Worm (Caenorhabditis elegans) whole organism, L1 larva: ENCODE results near the gene F33H1.4.

Experiments used
- F16B12.6 ChIP-seq: fragments of 150-350 bp; optimal IDR thresholded peaks from 2 replicates; lab custom pipeline; 2014; ENCODE audit warnings: missing biosample characterization, missing genetic modification characterization
- aha-1 ChIP-seq: fragments of 150-350 bp; optimal IDR thresholded peaks from 2 replicates; lab custom pipeline; 2014; ENCODE audit warnings: missing biosample characterization, missing genetic modification characterization
- alr-1 ChIP-seq: fragments of 200-800 bp; sonication (Bioruptor generic); optimal IDR thresholded peaks from 2 replicates; lab custom pipeline; 2018; ENCODE audit warnings: borderline replicate concordance, mild to moderate bottlenecking, missing genetic modification characterization, missing compliant biosample characterization
- aly-2 ChIP-seq: fragments of 150-350 bp; optimal IDR thresholded peaks from 2 replicates; lab custom pipeline; 2014; ENCODE audit warnings: missing biosample characterization, missing genetic modification characterization
- dsc-1 ChIP-seq: sonication (generic microtip); optimal IDR thresholded peaks from 2 replicates; lab custom pipeline; 2016; ENCODE audit warnings: mild to moderate bottlenecking, missing genetic modification characterization, missing compliant biosample characterization
- efl-3 ChIP-seq: fragments of 200-800 bp; sonication (Bioruptor generic); optimal IDR thresholded peaks from 2 replicates; lab custom pipeline; 2018; ENCODE audit warnings: mild to moderate bottlenecking, missing genetic modification characterization, missing compliant biosample characterization
- egl-13 ChIP-seq: sonication (generic microtip); optimal IDR thresholded peaks from 2 replicates; lab custom pipeline; 2016; ENCODE audit warnings: missing genotype, missing genetic modification reagents, missing genetic modification characterization, missing compliant biosample characterization
- egl-27 ChIP-seq, 2 experiments: fragments of 150-350 bp in 1 of 2; sonication (generic microtip); optimal IDR thresholded peaks; 3 replicates each; lab custom pipeline; 2017 to 2018; ENCODE audit warnings: missing biosample characterization in 2 of 2, missing genetic modification characterization in 2 of 2, missing genetic modification reagents in 2 of 2
- elt-2 ChIP-seq: sonication (generic microtip); optimal IDR thresholded peaks from 2 replicates; lab custom pipeline; 2016; ENCODE audit warnings: missing genetic modification characterization, mild to moderate bottlenecking, inconsistent platforms, missing compliant biosample characterization, missing genetic modification reagents
- elt-3 ChIP-seq, 6 experiments: fragments of 150-350 bp in 1 of 6; sonication (generic microtip); optimal IDR thresholded peaks; 2 replicates each; lab custom pipeline; 2017 to 2018; ENCODE audit warnings: missing biosample characterization in 6 of 6, missing genetic modification characterization in 6 of 6, inconsistent platforms in 1 of 6
- fkh-10 ChIP-seq: sonication (generic microtip); optimal IDR thresholded peaks from 2 replicates; lab custom pipeline; 2017; ENCODE audit warnings: missing biosample characterization, missing genetic modification reagents, missing genetic modification characterization
- hlh-17 ChIP-seq: fragments of 200-800 bp; sonication (Bioruptor generic); optimal IDR thresholded peaks from 2 replicates; lab custom pipeline; 2018; ENCODE audit warnings: missing genetic modification characterization, mild to moderate bottlenecking, missing compliant biosample characterization, moderate library complexity, borderline replicate concordance
- hlh-4 ChIP-seq: sonication (generic microtip); optimal IDR thresholded peaks from 2 replicates; lab custom pipeline; 2016; ENCODE audit warnings: mild to moderate bottlenecking, missing genetic modification characterization, missing compliant biosample characterization
- isw-1 ChIP-seq: fragments of 200-800 bp; sonication (Bioruptor generic); IDR thresholded peaks from 2 replicates; pipeline ENCODE4 v1.3.6; 2022; ENCODE audit warnings: missing genetic modification characterization, missing compliant biosample characterization
- lin-13 ChIP-seq: fragments of 150-350 bp; optimal IDR thresholded peaks from 2 replicates; lab custom pipeline; 2014; ENCODE audit warnings: missing biosample characterization, missing genetic modification reagents, missing genetic modification characterization
- lin-14 ChIP-seq: fragments of 200-800 bp; sonication (Bioruptor generic); optimal IDR thresholded peaks from 2 replicates; lab custom pipeline; 2018; ENCODE audit warnings: mild to moderate bottlenecking, missing genetic modification characterization, moderate library complexity, missing compliant biosample characterization
- lin-15B ChIP-seq: fragments of 150-350 bp; sonication (generic microtip); optimal IDR thresholded peaks from 3 replicates; lab custom pipeline; 2014; ENCODE audit warnings: missing biosample characterization, missing genetic modification characterization
- lir-3 ChIP-seq: sonication (generic microtip); optimal IDR thresholded peaks from 2 replicates; lab custom pipeline; 2016; ENCODE audit warnings: mild to moderate bottlenecking, missing genetic modification characterization, moderate library complexity, missing compliant biosample characterization; ENCODE audit not compliant: poor library complexity
- lsy-2 ChIP-seq, 2 experiments: fragments of 150-350 bp; optimal IDR thresholded peaks; 2 replicates each; lab custom pipeline; 2014; ENCODE audit warnings: missing biosample characterization in 2 of 2, missing genetic modification characterization in 2 of 2
- mdl-1 ChIP-seq, 2 experiments: fragments of 150-350 bp; optimal IDR thresholded peaks; 2 replicates each; lab custom pipeline; 2014 to 2017; ENCODE audit warnings: missing biosample characterization in 2 of 2, missing genetic modification characterization in 2 of 2, inconsistent platforms in 1 of 2
- mef-2 ChIP-seq: fragments of 150-350 bp; optimal IDR thresholded peaks from 2 replicates; lab custom pipeline; 2014; ENCODE audit warnings: missing biosample characterization, missing genetic modification characterization
- mep-1 ChIP-seq: fragments of 150-350 bp; optimal IDR thresholded peaks from 2 replicates; lab custom pipeline; 2014; ENCODE audit warnings: missing biosample characterization, missing genetic modification characterization
- nhr-12 ChIP-seq: sonication (generic microtip); optimal IDR thresholded peaks from 2 replicates; lab custom pipeline; 2017; ENCODE audit warnings: missing biosample characterization, missing genetic modification characterization
- nhr-19 ChIP-seq: fragments of 200-800 bp; sonication (Bioruptor generic); conservative IDR thresholded peaks from 2 replicates; pipeline ENCODE4 v1.3.6; 2022; ENCODE audit warnings: missing genetic modification characterization, missing compliant biosample characterization
- nhr-237 ChIP-seq: fragments of 150-350 bp; optimal IDR thresholded peaks from 2 replicates; lab custom pipeline; 2014; ENCODE audit warnings: missing biosample characterization, missing genetic modification characterization
- pag-3 ChIP-seq: sonication (generic microtip); optimal IDR thresholded peaks from 2 replicates; lab custom pipeline; 2017; ENCODE audit warnings: missing genetic modification characterization, mild to moderate bottlenecking, missing compliant biosample characterization, antibody characterized with exemption, borderline replicate concordance; ENCODE audit not compliant: insufficient read depth
- pax-3 ChIP-seq: fragments of 200-800 bp; sonication (Bioruptor generic); optimal IDR thresholded peaks from 2 replicates; lab custom pipeline; 2018; ENCODE audit warnings: mild to moderate bottlenecking, missing genetic modification characterization, moderate library complexity, missing compliant biosample characterization
- rnt-1 ChIP-seq: sonication (generic microtip); optimal IDR thresholded peaks from 2 replicates; lab custom pipeline; 2016; ENCODE audit warnings: mild to moderate bottlenecking, missing genetic modification characterization, moderate library complexity, missing compliant biosample characterization
- snpc-4 ChIP-seq: fragments of 150-350 bp; optimal IDR thresholded peaks from 2 replicates; lab custom pipeline; 2014; ENCODE audit warnings: missing biosample characterization, missing genetic modification characterization
- snu-23 ChIP-seq: sonication (generic microtip); optimal IDR thresholded peaks from 2 replicates; lab custom pipeline; 2016; ENCODE audit warnings: missing genetic modification characterization, missing compliant biosample characterization
- sptf-1 ChIP-seq: fragments of 150-350 bp; optimal IDR thresholded peaks from 2 replicates; lab custom pipeline; 2014; ENCODE audit warnings: missing biosample characterization, missing genetic modification characterization
- tlp-1 ChIP-seq: fragments of 150-350 bp; optimal IDR thresholded peaks from 2 replicates; lab custom pipeline; 2014; ENCODE audit warnings: missing biosample characterization, missing genetic modification characterization
- unc-130 ChIP-seq: fragments of 150-350 bp; optimal IDR thresholded peaks from 2 replicates; lab custom pipeline; 2017; ENCODE audit warnings: missing biosample characterization, missing genetic modification characterization, inconsistent platforms
- unc-62 ChIP-seq: fragments of 150-350 bp; optimal IDR thresholded peaks from 2 replicates; lab custom pipeline; 2014; ENCODE audit warnings: missing biosample characterization, missing genetic modification reagents, missing genetic modification characterization
- unc-98 ChIP-seq: fragments of 200-800 bp; sonication (Bioruptor generic); IDR thresholded peaks from 2 replicates; pipeline ENCODE4 v1.3.6; 2022; ENCODE audit warnings: missing genetic modification characterization, missing compliant biosample characterization
- zag-1 ChIP-seq: fragments of 150-350 bp; optimal IDR thresholded peaks from 2 replicates; lab custom pipeline; 2014; ENCODE audit warnings: missing biosample characterization, missing genetic modification characterization
- zip-4 ChIP-seq: fragments of 200-800 bp; sonication (Bioruptor generic); optimal IDR thresholded peaks from 2 replicates; lab custom pipeline; 2018; ENCODE audit warnings: mild to moderate bottlenecking, missing genetic modification characterization, moderate library complexity, missing compliant biosample characterization
- ztf-11 ChIP-seq, 2 experiments: sonication (generic microtip); optimal IDR thresholded peaks; 2 replicates each; lab custom pipeline; 2016 to 2017; ENCODE audit warnings: missing genetic modification characterization in 2 of 2, missing biosample characterization in 1 of 2, missing compliant biosample characterization in 1 of 2
- ztf-4 ChIP-seq: fragments of 150-350 bp; optimal IDR thresholded peaks from 2 replicates; lab custom pipeline; 2014; ENCODE audit warnings: missing biosample characterization, missing genetic modification characterization

Gene F33H1.4

ce11 chrII:10197091-10197675 is 22.7 kb downstream of the F33H1.4 start, which contains the start of gene R05H5.3 (continued):
- TF ChIP-seq nhr-12 (no peak), F16B12.6 (tag; lab: Kevin White, UChicago) (no peak), aly-2 (tag; lab: Kevin White, UChicago) (no peak), hlh-4 (tag; lab: Kevin White, UChicago) (no peak), dsc-1 (tag; lab: Kevin White, UChicago) (no peak), alr-1 (tag; lab: Kevin White, UChicago) (no peak), snpc-4 (no peak), lir-3 (tag; lab: Kevin White, UChicago) (peak; percentile 37), efl-3 (no peak), pag-3 (tag; lab: Kevin White, UChicago) (no peak), elt-2 (tag; lab: Kevin White, UChicago) (no peak), isw-1 (no peak), nhr-19 (GFP tag; lab: Robert Waterston, UW) (no peak), lsy-2 (tag; optimal IDR thresholded peaks at IDR 0.05; lab: Kevin White, UChicago) (peak; percentile 44 to 86), unc-98 (GFP tag; lab: Robert Waterston, UW) (no peak), egl-27 (tag; optimal IDR thresholded peaks at IDR 0.05; lab: Kevin White, UChicago) (no peak), hlh-17 (GFP tag; lab: Kevin White, UChicago) (no peak), snu-23 (GFP tag; lab: Kevin White, UChicago) (no peak), pax-3 (no peak), rnt-1 (peak; percentile 74), mep-1 (tag; lab: Kevin White, UChicago) (no peak), unc-130 (tag; lab: Kevin White, UChicago) (no peak), ztf-11 (tag; optimal IDR thresholded peaks at IDR 0.05; lab: Kevin White, UChicago) (no peak), ztf-4 (tag; lab: Kevin White, UChicago) (no peak), mdl-1 (tag; optimal IDR thresholded peaks at IDR 0.05; lab: Kevin White, UChicago) (no peak), aha-1 (tag; lab: Kevin White, UChicago) (no peak), nhr-237 (tag; lab: Kevin White, UChicago) (no peak), zip-4 (no peak), zag-1 (tag; lab: Kevin White, UChicago) (no peak), lin-14 (GFP tag; lab: Kevin White, UChicago) (peak; percentile 68), sptf-1 (no peak), lin-13 (peak; percentile 41), fkh-10 (GFP tag; lab: Kevin White, UChicago) (peak; percentile 75), mef-2 (tag; lab: Kevin White, UChicago) (no peak), elt-3 (tag; optimal IDR thresholded peaks at IDR 0.05; lab: Kevin White, UChicago) (peak in 1 of 6 experiments; percentile 43)

- TF ChIP-seq mep-1 (tag; lab: Kevin White, UChicago) = no peak
- TF ChIP-seq unc-62 (GFP tag; lab: Kevin White, UChicago) = no peak
- no peak for TF ChIP-seq lin-15B (tag; lab: Kevin White, UChicago)
- no peak for TF ChIP-seq tlp-1 (tag; lab: Kevin White, UChicago)
- TF ChIP-seq egl-27 (tag; optimal IDR thresholded peaks at IDR 0.05; lab: Kevin White, UChicago) = no peak
- no peak for TF ChIP-seq egl-13
- TF ChIP-seq snu-23 (GFP tag; lab: Kevin White, UChicago) = no peak
- TF ChIP-seq pag-3 (tag; lab: Kevin White, UChicago) = no peak
- TF ChIP-seq isw-1 = no peak
- TF ChIP-seq, all 84 proteins: peak for 0
These were observed 24.0 kb downstream of the F33H1.4 start for ce11 chrII:10198486-10198885.
